Worm (Caenorhabditis elegans): Measurements from ENCODE around the gene alp-1.

Gene alp-1

ce11 chrIV:8893746-8894145, 41.5 kb downstream of the alp-1 start, which contains the start of gene rad-54.L2:
Gene rad-54.L2 (plus strand): TSS chrIV:8894077.
- TF ChIP-seq ZK337.2 (GFP tag; IDR thresholded peaks at IDR 0.05) (no peak), nhr-48 (tag; optimal IDR thresholded peaks at IDR 0.05) (peak; percentile 35), ztf-7 (tag; optimal IDR thresholded peaks at IDR 0.05) (peak; percentile 5), zip-2 (tag; optimal IDR thresholded peaks at IDR 0.05) (no peak), dmd-6 (GFP tag; IDR thresholded peaks at IDR 0.05) (peak; percentile 41; the same call in 1 of the 2 replicates), hlh-11 (tag; optimal IDR thresholded peaks at IDR 0.05) (peak; percentile 66), mep-1 (tag; optimal IDR thresholded peaks at IDR 0.05) (peak; percentile 76), nhr-111 (GFP tag; optimal IDR thresholded peaks at IDR 0.05) (no peak), egl-43 (GFP tag; IDR thresholded peaks at IDR 0.05) (no peak), unc-130 (GFP tag; optimal IDR thresholded peaks at IDR 0.05) (peak; percentile 24), daf-12 (tag; optimal IDR thresholded peaks at IDR 0.05) (no peak), lin-38 (GFP tag; IDR thresholded peaks at IDR 0.05) (peak; percentile 87), nhr-77 (tag; optimal IDR thresholded peaks at IDR 0.05) (peak; percentile 46), daf-16 (GFP tag; optimal IDR thresholded peaks at IDR 0.05) (peak in 1 of 2 experiments; percentile 24), daf-16 (tag; optimal IDR thresholded peaks at IDR 0.05) (peak; percentile 88), hlh-30 (tag; optimal IDR thresholded peaks at IDR 0.05; ENCODE audit: insufficient read depth) (peak; percentile 95), ceh-20 (GFP tag; IDR thresholded peaks at IDR 0.05) (no peak), pha-4 (GFP tag; IDR thresholded peaks at IDR 0.05) (peak; percentile 50; the same call in 1 of the 2 replicates), pha-4 (tag; optimal IDR thresholded peaks at IDR 0.05) (peak; percentile 97), fos-1 (tag; optimal IDR thresholded peaks at IDR 0.05) (no peak), sdz-12 (GFP tag; optimal IDR thresholded peaks at IDR 0.05) (no peak), nhr-10 (tag; optimal IDR thresholded peaks at IDR 0.05) (no peak), arid-1 (GFP tag; conservative IDR thresholded peaks at IDR 0.05) (peak; percentile 53; the same call in 1 of the 2 replicates), lin-29 (GFP tag; IDR thresholded peaks at IDR 0.05) (no peak), dmd-9 (GFP tag; IDR thresholded peaks at IDR 0.05) (no peak), nhr-11 (tag; optimal IDR thresholded peaks at IDR 0.05) (peak; percentile 8), nhr-76 (tag; optimal IDR thresholded peaks at IDR 0.05) (no peak), mxl-3 (GFP tag; optimal IDR thresholded peaks at IDR 0.05) (no peak), egl-27 (tag; optimal IDR thresholded peaks at IDR 0.05) (no peak), pqm-1 (tag; optimal IDR thresholded peaks at IDR 0.05) (peak; percentile 12), dve-1 (tag; optimal IDR thresholded peaks at IDR 0.05; ENCODE audit: insufficient read depth) (peak; percentile 81), dpl-1 (GFP tag; optimal IDR thresholded peaks at IDR 0.05) (peak; percentile 59), ceh-82 (tag; optimal IDR thresholded peaks at IDR 0.05) (no peak), hmg-1.1 (GFP tag; IDR thresholded peaks at IDR 0.05) (no peak), mes-2 (tag; optimal IDR thresholded peaks at IDR 0.05; ENCODE audit: poor library complexity, severe bottlenecking) (peak; percentile 79), lin-15B (tag; optimal IDR thresholded peaks at IDR 0.05) (peak; percentile 15), ama-1 (optimal IDR thresholded peaks at IDR 0.05) (peak; percentile 72), lin-13 (GFP tag; optimal IDR thresholded peaks at IDR 0.05) (peak; percentile 4), spr-3 (GFP tag; optimal IDR thresholded peaks at IDR 0.05) (no peak), gei-8 (GFP tag; optimal IDR thresholded peaks at IDR 0.05) (no peak), cey-2 (tag; optimal IDR thresholded peaks at IDR 0.05; ENCODE audit: borderline replicate concordance, insufficient read depth) (no peak), ceh-32 (tag; optimal IDR thresholded peaks at IDR 0.05; ENCODE audit: poor library complexity) (no peak), zfp-3 (GFP tag; conservative IDR thresholded peaks at IDR 0.05) (no peak), madf-9 (GFP tag; conservative IDR thresholded peaks at IDR 0.05) (no peak), nhr-102 (tag; optimal IDR thresholded peaks at IDR 0.05) (peak; percentile 32), rbr-2 (tag; optimal IDR thresholded peaks at IDR 0.05) (peak; percentile 60), fkh-10 (GFP tag; optimal IDR thresholded peaks at IDR 0.05) (peak; percentile 1), madf-5 (GFP tag; IDR thresholded peaks at IDR 0.05) (no peak), daf-19 (GFP tag; conservative IDR thresholded peaks at IDR 0.05) (no peak), ctbp-1 (GFP tag; IDR thresholded peaks at IDR 0.05) (no peak), lsy-2 (tag; optimal IDR thresholded peaks at IDR 0.05) (peak in 1 of 2 experiments; percentile 82), Y75B8A.6 (GFP tag; IDR thresholded peaks at IDR 0.05) (no peak)

Data from whole organism, L4 larva.